Fruit fly (Drosophila melanogaster): ENCODE data around the gene Had1.

Had1 gene

DNA sequence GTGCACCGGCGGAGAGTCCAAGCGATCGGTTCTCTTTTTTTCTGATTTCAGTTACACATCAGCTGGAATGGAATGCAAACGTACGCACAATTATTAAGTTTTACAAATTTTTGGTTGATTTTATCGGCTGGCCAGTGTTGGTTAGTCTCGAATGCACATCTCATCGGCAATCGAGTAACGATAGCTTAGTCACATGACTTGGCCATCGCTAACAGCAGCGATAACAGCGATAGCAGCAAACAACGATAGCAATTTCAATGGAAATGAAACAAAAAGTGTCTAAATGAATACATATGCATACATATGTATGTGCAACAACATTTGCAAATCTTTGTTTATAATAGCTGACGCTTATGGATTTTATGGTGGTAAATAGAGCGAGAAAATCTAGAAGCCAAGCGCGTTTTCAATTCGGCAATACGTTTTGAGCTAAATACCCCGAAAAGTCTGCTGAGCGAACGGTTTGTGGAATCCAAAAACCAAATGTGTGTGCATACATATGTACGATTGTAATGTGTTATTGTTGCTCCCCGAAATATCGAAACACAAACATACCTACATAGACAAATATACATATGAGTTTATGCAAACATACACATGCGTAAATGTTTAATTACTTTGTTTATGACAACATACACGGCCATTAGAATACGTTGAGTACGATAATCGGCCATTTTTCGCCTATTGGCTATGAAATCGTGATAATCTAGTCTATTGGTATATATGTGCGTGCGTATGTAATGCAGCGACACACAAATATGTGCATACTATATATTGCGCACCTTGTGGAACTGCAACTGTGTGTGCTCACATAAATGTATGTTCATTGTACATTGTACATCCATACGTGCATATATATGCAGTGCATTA, 11.8 kb downstream of the Had1 start, which contains the start of gene CG3632:
TSS of gene CG3632 (plus strand) at position 249 of the 870 bp plus-strand sequence.
- peak; percentile 73 for TF ChIP-seq bab1 (GFP tag; optimal IDR thresholded peaks at IDR 0.05)
- TF ChIP-seq tj (GFP tag; optimal IDR thresholded peaks at IDR 0.05): peak; percentile 94
- TF ChIP-seq CG7045 (GFP tag; optimal IDR thresholded peaks at IDR 0.05): peak; percentile 28
- peak; percentile 50 for TF ChIP-seq CG11617 (GFP tag; optimal IDR thresholded peaks at IDR 0.05)
- no peak for TF ChIP-seq Hr96 (GFP tag; optimal IDR thresholded peaks at IDR 0.05)
- TF ChIP-seq cic (GFP tag; optimal IDR thresholded peaks at IDR 0.05): peak; percentile 46
- no peak for TF ChIP-seq cnc (optimal IDR thresholded peaks at IDR 0.05)
- TF ChIP-seq kay (GFP tag; ENCODE audit: borderline replicate concordance): no peak
- peak; percentile 66 for TF ChIP-seq CG14711 (tag; optimal IDR thresholded peaks at IDR 0.05)
- TF ChIP-seq CG7101 (tag; optimal IDR thresholded peaks at IDR 0.05): peak; percentile 81
- TF ChIP-seq CG33017 (tag; optimal IDR thresholded peaks at IDR 0.05): peak; percentile 33
- TF ChIP-seq ovo (GFP tag; optimal IDR thresholded peaks at IDR 0.05): peak; percentile 74
- TF ChIP-seq Crg-1 (GFP tag; optimal IDR thresholded peaks at IDR 0.05): peak; percentile 89
- peak; percentile 68 for TF ChIP-seq pad (GFP tag; optimal IDR thresholded peaks at IDR 0.05)
- no peak for TF ChIP-seq Clk (GFP tag; optimal IDR thresholded peaks at IDR 0.05)
- TF ChIP-seq CG5204 (GFP tag; optimal IDR thresholded peaks at IDR 0.05): no peak
- no peak for TF ChIP-seq CG12768 (GFP tag; optimal IDR thresholded peaks at IDR 0.05)
- TF ChIP-seq Mnt (GFP tag; optimal IDR thresholded peaks at IDR 0.05): peak; percentile 86
- TF ChIP-seq CG1620 (GFP tag; optimal IDR thresholded peaks at IDR 0.05): peak; percentile 89

DNA sequence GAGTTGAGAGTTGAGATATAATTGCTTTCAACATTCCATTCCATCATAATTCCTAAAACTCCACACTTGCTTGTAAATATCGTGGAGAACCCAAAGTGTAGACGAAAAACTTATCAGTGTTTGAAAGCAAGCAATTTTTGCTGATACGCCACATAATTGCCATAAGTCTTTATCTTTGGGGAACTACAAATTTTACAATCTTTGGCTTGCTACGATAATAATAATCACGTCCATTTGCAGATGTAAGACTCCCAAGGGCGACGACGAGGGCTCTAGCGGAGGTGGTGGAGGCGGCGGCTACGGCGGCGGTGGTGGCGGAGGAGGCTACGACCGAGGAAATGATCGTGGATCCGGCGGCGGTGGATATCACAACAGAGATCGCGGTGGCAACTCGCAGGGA, 15.8 kb downstream of the Had1 start:
- TF ChIP-seq CG33017 (tag; optimal IDR thresholded peaks at IDR 0.05): no peak
- no peak for TF ChIP-seq ovo (GFP tag; optimal IDR thresholded peaks at IDR 0.05)
- no peak for TF ChIP-seq pad (GFP tag; optimal IDR thresholded peaks at IDR 0.05)
- TF ChIP-seq CG11617 (GFP tag; optimal IDR thresholded peaks at IDR 0.05): no peak
- TF ChIP-seq CG12768 (GFP tag; optimal IDR thresholded peaks at IDR 0.05): no peak
- TF ChIP-seq Mnt (GFP tag; optimal IDR thresholded peaks at IDR 0.05): no peak
- TF ChIP-seq Crg-1 (GFP tag; optimal IDR thresholded peaks at IDR 0.05): no peak
- TF ChIP-seq CG14711 (tag; optimal IDR thresholded peaks at IDR 0.05): no peak
- TF ChIP-seq Hr96 (GFP tag; optimal IDR thresholded peaks at IDR 0.05): no peak

DNA sequence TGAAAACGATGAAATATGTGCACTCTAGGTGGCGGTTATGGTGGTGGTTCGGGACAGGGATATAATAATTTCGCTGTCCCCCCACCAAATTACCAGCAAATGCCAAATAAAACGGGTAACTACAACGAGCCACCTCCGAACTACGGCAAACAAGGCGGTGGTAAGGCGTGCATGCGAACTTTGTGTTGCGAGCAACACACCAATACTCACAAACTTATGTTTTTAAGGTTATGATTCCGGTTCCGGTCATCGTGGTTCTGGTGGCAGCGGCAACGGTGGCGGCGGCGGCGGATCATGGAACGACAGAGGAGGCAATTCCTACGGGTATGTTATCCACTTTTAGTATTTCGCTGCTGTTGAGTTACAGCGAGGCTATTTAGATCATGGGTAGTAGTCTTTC, 19.5 kb downstream of the Had1 start:
- TF ChIP-seq CG7045 (GFP tag; optimal IDR thresholded peaks at IDR 0.05) (no peak), Clk (GFP tag; optimal IDR thresholded peaks at IDR 0.05) (no peak), cnc (optimal IDR thresholded peaks at IDR 0.05) (no peak), Crg-1 (GFP tag; optimal IDR thresholded peaks at IDR 0.05) (no peak), cic (GFP tag; optimal IDR thresholded peaks at IDR 0.05) (no peak), CG14711 (tag; optimal IDR thresholded peaks at IDR 0.05) (no peak), CG33017 (tag; optimal IDR thresholded peaks at IDR 0.05) (no peak), pad (GFP tag; optimal IDR thresholded peaks at IDR 0.05) (no peak), CG5204 (GFP tag; optimal IDR thresholded peaks at IDR 0.05) (no peak), ovo (GFP tag; optimal IDR thresholded peaks at IDR 0.05) (no peak), CG7101 (tag; optimal IDR thresholded peaks at IDR 0.05) (no peak), CG11617 (GFP tag; optimal IDR thresholded peaks at IDR 0.05) (no peak), Mnt (GFP tag; optimal IDR thresholded peaks at IDR 0.05) (no peak), tj (GFP tag; optimal IDR thresholded peaks at IDR 0.05) (no peak), bab1 (GFP tag; optimal IDR thresholded peaks at IDR 0.05) (no peak), Hr96 (GFP tag; optimal IDR thresholded peaks at IDR 0.05) (no peak), kay (GFP tag; ENCODE audit: borderline replicate concordance) (no peak), CG1620 (GFP tag; optimal IDR thresholded peaks at IDR 0.05) (no peak), toe (GFP tag; optimal IDR thresholded peaks at IDR 0.05) (no peak)

DNA sequence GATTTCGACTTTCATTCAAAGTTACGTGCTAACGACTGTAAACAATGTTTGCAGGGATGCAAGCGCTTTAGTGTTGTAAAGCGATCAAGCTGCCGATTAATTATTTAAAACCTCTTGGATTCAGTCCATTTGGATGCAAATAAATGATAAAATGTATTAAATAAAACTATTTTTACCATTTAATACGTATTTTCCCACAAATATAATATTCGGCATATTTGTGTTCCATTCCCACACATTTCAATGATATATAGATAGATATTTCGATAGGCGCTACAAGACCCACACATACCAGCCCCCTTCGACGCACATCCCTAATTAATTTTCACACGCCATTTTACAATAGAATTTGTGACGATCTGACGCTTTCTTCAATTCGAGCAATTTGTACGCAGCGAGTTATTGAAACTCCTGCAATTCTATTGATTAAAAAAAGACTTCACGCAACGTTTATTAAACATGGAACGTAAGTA, 19.9 kb downstream of the Had1 start, which contains the start of the genes CG32576 and caz:
TSS of gene CG32576 (minus strand) at position 42 of the 473 bp plus-strand sequence.
TSS of gene caz (plus strand) at position 319 of the 473 bp plus-strand sequence.
- TF ChIP-seq pad (GFP tag; optimal IDR thresholded peaks at IDR 0.05) (peak; percentile 68), ovo (GFP tag; optimal IDR thresholded peaks at IDR 0.05) (peak; percentile 71), Hr96 (GFP tag; optimal IDR thresholded peaks at IDR 0.05) (no peak), CG14711 (tag; optimal IDR thresholded peaks at IDR 0.05) (peak; percentile 64), CG1620 (GFP tag; optimal IDR thresholded peaks at IDR 0.05) (peak; percentile 71), Mnt (GFP tag; optimal IDR thresholded peaks at IDR 0.05) (peak; percentile 73), Crg-1 (GFP tag; optimal IDR thresholded peaks at IDR 0.05) (peak; percentile 89), kay (GFP tag; ENCODE audit: borderline replicate concordance) (no peak), tj (GFP tag; optimal IDR thresholded peaks at IDR 0.05) (peak; percentile 76), bab1 (GFP tag; optimal IDR thresholded peaks at IDR 0.05) (peak; percentile 48), CG7045 (GFP tag; optimal IDR thresholded peaks at IDR 0.05) (no peak), cic (GFP tag; optimal IDR thresholded peaks at IDR 0.05) (peak; percentile 59), CG7101 (tag; optimal IDR thresholded peaks at IDR 0.05) (peak; percentile 80), CG11617 (GFP tag; optimal IDR thresholded peaks at IDR 0.05) (peak; percentile 68)

DNA sequence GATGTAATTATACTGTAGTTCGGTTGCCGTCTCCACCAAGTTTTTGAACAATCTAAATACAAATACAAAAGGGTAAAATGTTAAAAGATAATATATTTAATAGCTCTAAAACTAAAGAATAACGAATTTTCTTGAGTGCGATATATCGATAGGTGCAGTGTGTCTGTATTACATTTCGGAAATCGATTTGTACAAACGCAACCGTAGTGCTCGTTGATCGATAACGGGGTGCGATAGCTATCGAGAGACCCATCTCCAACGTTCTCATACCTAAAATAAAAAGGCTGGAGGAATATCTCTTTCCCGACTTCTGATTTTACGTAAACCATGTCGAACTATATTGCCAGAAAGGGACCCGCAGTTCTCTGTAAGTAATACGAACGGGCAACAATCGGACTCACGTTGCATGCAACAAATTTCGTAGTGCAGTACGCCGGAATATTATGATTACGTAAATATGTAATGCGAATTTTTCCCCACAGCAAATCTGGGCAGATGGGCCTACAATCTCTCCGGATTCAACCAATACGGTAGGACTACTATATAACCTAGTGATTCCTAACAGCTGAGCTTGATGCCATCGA, 22.3 kb downstream of the Had1 start, which contains the start of gene UQCR-14:
TSS of gene UQCR-14 (plus strand) at position 206 of the 584 bp plus-strand sequence.
- TF ChIP-seq CG14711 (tag; optimal IDR thresholded peaks at IDR 0.05): peak; percentile 52
- TF ChIP-seq bab1 (GFP tag; optimal IDR thresholded peaks at IDR 0.05): peak; percentile 66
- TF ChIP-seq CG11617 (GFP tag; optimal IDR thresholded peaks at IDR 0.05): peak; percentile 24
- no peak for TF ChIP-seq CG12768 (GFP tag; optimal IDR thresholded peaks at IDR 0.05)
- peak; percentile 47 for TF ChIP-seq CG33017 (tag; optimal IDR thresholded peaks at IDR 0.05)
- TF ChIP-seq cnc (optimal IDR thresholded peaks at IDR 0.05): no peak
- no peak for TF ChIP-seq ovo (GFP tag; optimal IDR thresholded peaks at IDR 0.05)
- TF ChIP-seq Mnt (GFP tag; optimal IDR thresholded peaks at IDR 0.05): peak; percentile 57
- no peak for TF ChIP-seq CG5204 (GFP tag; optimal IDR thresholded peaks at IDR 0.05)
- TF ChIP-seq cic (GFP tag; optimal IDR thresholded peaks at IDR 0.05): peak; percentile 25
- peak; percentile 53 for TF ChIP-seq CG1620 (GFP tag; optimal IDR thresholded peaks at IDR 0.05)
- TF ChIP-seq CG7045 (GFP tag; optimal IDR thresholded peaks at IDR 0.05): no peak
- peak; percentile 47 for TF ChIP-seq pad (GFP tag; optimal IDR thresholded peaks at IDR 0.05)
- TF ChIP-seq kay (GFP tag; ENCODE audit: borderline replicate concordance): no peak
- peak; percentile 9 for TF ChIP-seq Crg-1 (GFP tag; optimal IDR thresholded peaks at IDR 0.05)
- TF ChIP-seq tj (GFP tag; optimal IDR thresholded peaks at IDR 0.05): no peak
- TF ChIP-seq Clk (GFP tag; optimal IDR thresholded peaks at IDR 0.05): no peak
- peak; percentile 65 for TF ChIP-seq CG7101 (tag; optimal IDR thresholded peaks at IDR 0.05)
- no peak for TF ChIP-seq Hr96 (GFP tag; optimal IDR thresholded peaks at IDR 0.05)
- peak; percentile 20 for TF ChIP-seq toe (GFP tag; optimal IDR thresholded peaks at IDR 0.05)
